Worm (Caenorhabditis elegans) whole organism, L3 larva: Measurements from ENCODE around the gene M163.5.

Experiments used
- R02D3.7 ChIP-seq: fragments of 150-350 bp; optimal IDR thresholded peaks from 2 replicates; lab custom pipeline; 2014; ENCODE audit warnings: missing biosample characterization, missing genetic modification characterization
- ZK546.5 ChIP-seq: sonication (generic microtip); optimal IDR thresholded peaks from 2 replicates; lab custom pipeline; 2017; ENCODE audit warnings: missing biosample characterization, missing genetic modification characterization
- aly-2 ChIP-seq: fragments of 150-350 bp; optimal IDR thresholded peaks from 2 replicates; lab custom pipeline; 2014; ENCODE audit warnings: missing biosample characterization, missing genetic modification characterization
- ceh-28 ChIP-seq: fragments of 150-350 bp; optimal IDR thresholded peaks from 2 replicates; lab custom pipeline; 2014; ENCODE audit warnings: missing biosample characterization, missing genetic modification reagents, missing genetic modification characterization
- ceh-82 ChIP-seq: fragments of 150-350 bp; optimal IDR thresholded peaks from 2 replicates; lab custom pipeline; 2014; ENCODE audit warnings: missing biosample characterization, missing genetic modification characterization
- ceh-9 ChIP-seq: sonication (generic microtip); optimal IDR thresholded peaks from 2 replicates; lab custom pipeline; 2018; ENCODE audit warnings: missing biosample characterization, missing genetic modification characterization
- daf-12 ChIP-seq: fragments of 150-350 bp; optimal IDR thresholded peaks from 2 replicates; lab custom pipeline; 2014; ENCODE audit warnings: missing biosample characterization, missing genetic modification reagents, missing genetic modification characterization
- egl-27 ChIP-seq: sonication (generic microtip); optimal IDR thresholded peaks from 4 replicates; lab custom pipeline; 2017; ENCODE audit warnings: missing biosample characterization, missing genetic modification reagents, missing genetic modification characterization
- elt-1 ChIP-seq: fragments of 150-350 bp; optimal IDR thresholded peaks from 2 replicates; lab custom pipeline; 2014; ENCODE audit warnings: missing biosample characterization, missing genetic modification characterization
- elt-2 ChIP-seq: sonication (generic microtip); optimal IDR thresholded peaks from 2 replicates; lab custom pipeline; 2016; ENCODE audit warnings: missing genetic modification reagents, mild to moderate bottlenecking, missing genetic modification characterization, missing compliant biosample characterization
- elt-3 ChIP-seq, 3 experiments: fragments of 150-350 bp in 1 of 3; sonication (generic microtip) in 2 of 3; optimal IDR thresholded peaks; 2 replicates in 2 of 3; 4 replicates in 1 of 3; lab custom pipeline; 2014 to 2017; ENCODE audit warnings: missing biosample characterization in 3 of 3, missing genetic modification characterization in 3 of 3
- fkh-10 ChIP-seq: sonication (generic microtip); optimal IDR thresholded peaks from 2 replicates; lab custom pipeline; 2017; ENCODE audit warnings: missing biosample characterization, missing genetic modification reagents, missing genetic modification characterization
- fkh-2 ChIP-seq: fragments of 150-350 bp; optimal IDR thresholded peaks from 2 replicates; lab custom pipeline; 2014; ENCODE audit warnings: missing biosample characterization, missing genetic modification reagents, missing genetic modification characterization
- hmg-11 ChIP-seq: sonication (generic microtip); optimal IDR thresholded peaks from 2 replicates; lab custom pipeline; 2016; ENCODE audit warnings: missing genetic modification characterization, missing compliant biosample characterization
- jun-1 ChIP-seq: fragments of 150-350 bp; optimal IDR thresholded peaks from 2 replicates; lab custom pipeline; 2014; ENCODE audit warnings: missing biosample characterization, missing genetic modification reagents, missing genetic modification characterization
- lin-15B ChIP-seq: fragments of 150-350 bp; optimal IDR thresholded peaks from 2 replicates; lab custom pipeline; 2014; ENCODE audit warnings: missing biosample characterization, missing genetic modification characterization
- lin-39 ChIP-seq: fragments of 150-350 bp; optimal IDR thresholded peaks from 2 replicates; lab custom pipeline; 2018; ENCODE audit warnings: missing biosample characterization, missing genetic modification reagents, missing genetic modification characterization
- lsy-12 ChIP-seq: sonication (generic microtip); optimal IDR thresholded peaks from 2 replicates; lab custom pipeline; 2016; ENCODE audit warnings: mild to moderate bottlenecking, missing genetic modification characterization, missing compliant biosample characterization
- mdl-1 ChIP-seq: fragments of 150-350 bp; optimal IDR thresholded peaks from 2 replicates; lab custom pipeline; 2014; ENCODE audit warnings: missing biosample characterization, missing genetic modification characterization
- mml-1 ChIP-seq: fragments of 150-350 bp; sonication (generic microtip); optimal IDR thresholded peaks from 3 replicates; lab custom pipeline; 2014; ENCODE audit warnings: missing biosample characterization, missing genetic modification characterization
- nfya-1 ChIP-seq: sonication (generic microtip); optimal IDR thresholded peaks from 2 replicates; lab custom pipeline; 2017; ENCODE audit warnings: missing genetic modification characterization, mild to moderate bottlenecking, missing compliant biosample characterization, antibody characterized with exemption, moderate library complexity; ENCODE audit not compliant: insufficient read depth
- nhr-11 ChIP-seq: fragments of 150-350 bp; optimal IDR thresholded peaks from 2 replicates; lab custom pipeline; 2014; ENCODE audit warnings: missing biosample characterization, missing genetic modification characterization
- nhr-12 ChIP-seq: fragments of 150-350 bp; optimal IDR thresholded peaks from 2 replicates; lab custom pipeline; 2014; ENCODE audit warnings: missing biosample characterization, missing genetic modification characterization
- nhr-23 ChIP-seq: fragments of 150-350 bp; optimal IDR thresholded peaks from 2 replicates; lab custom pipeline; 2014; ENCODE audit warnings: missing biosample characterization, missing genetic modification reagents, missing genetic modification characterization
- nhr-25 ChIP-seq: sonication (generic microtip); optimal IDR thresholded peaks from 2 replicates; lab custom pipeline; 2017; ENCODE audit warnings: missing biosample characterization, missing genetic modification characterization
- nhr-28 ChIP-seq: fragments of 150-350 bp; optimal IDR thresholded peaks from 2 replicates; lab custom pipeline; 2014; ENCODE audit warnings: missing biosample characterization, missing genetic modification characterization
- nhr-43 ChIP-seq: sonication (generic microtip); optimal IDR thresholded peaks from 2 replicates; lab custom pipeline; 2016; ENCODE audit warnings: mild to moderate bottlenecking, missing genetic modification characterization, missing compliant biosample characterization; ENCODE audit not compliant: poor library complexity, severe bottlenecking
- nhr-67 ChIP-seq: fragments of 150-350 bp; optimal IDR thresholded peaks from 2 replicates; lab custom pipeline; 2014; ENCODE audit warnings: missing biosample characterization, missing genetic modification characterization
- nhr-77 ChIP-seq: fragments of 150-350 bp; optimal IDR thresholded peaks from 2 replicates; lab custom pipeline; 2014; ENCODE audit warnings: missing biosample characterization, missing genetic modification characterization
- pha-4 ChIP-seq: fragments of 150-350 bp; optimal IDR thresholded peaks from 2 replicates; lab custom pipeline; 2014; ENCODE audit warnings: missing biosample characterization, missing genetic modification reagents, missing genetic modification characterization
- pqm-1 ChIP-seq: fragments of 150-350 bp; optimal IDR thresholded peaks from 2 replicates; lab custom pipeline; 2017; ENCODE audit warnings: missing biosample characterization, missing genetic modification characterization, inconsistent platforms
- skn-1 ChIP-seq: fragments of 150-350 bp; optimal IDR thresholded peaks from 2 replicates; lab custom pipeline; 2014; ENCODE audit warnings: missing biosample characterization, missing genetic modification characterization
- snpc-4 ChIP-seq: fragments of 150-350 bp; optimal IDR thresholded peaks from 2 replicates; lab custom pipeline; 2014; ENCODE audit warnings: missing biosample characterization, missing genetic modification characterization
- tbx-2 ChIP-seq: sonication (generic microtip); optimal IDR thresholded peaks from 2 replicates; lab custom pipeline; 2016; ENCODE audit warnings: mild to moderate bottlenecking, missing genetic modification characterization, missing compliant biosample characterization
- unc-39 ChIP-seq: sonication (generic microtip); optimal IDR thresholded peaks from 4 replicates; lab custom pipeline; 2017; ENCODE audit warnings: missing biosample characterization, missing genetic modification characterization
- zag-1 ChIP-seq: fragments of 150-350 bp; optimal IDR thresholded peaks from 2 replicates; lab custom pipeline; 2014; ENCODE audit warnings: missing biosample characterization, missing genetic modification characterization
- ztf-11 ChIP-seq: fragments of 150-350 bp; optimal IDR thresholded peaks from 2 replicates; lab custom pipeline; 2014; ENCODE audit warnings: missing biosample characterization, missing genetic modification characterization
- ztf-4 ChIP-seq: fragments of 150-350 bp; optimal IDR thresholded peaks from 2 replicates; lab custom pipeline; 2014; ENCODE audit warnings: missing biosample characterization, missing genetic modification characterization

M163.5 gene

ce11 chrX:14478743-14479428 is 5.0 kb downstream of the M163.5 start, which contains the start of gene M163.11:
M163.11 (plus strand) TSS chrX:14479378.
- no peak for TF ChIP-seq mdl-1 (tag; lab: Kevin White, UChicago)
- no peak for TF ChIP-seq lin-39 (tag; lab: Kevin White, UChicago)
- peak; percentile 8 for TF ChIP-seq nhr-25 (tag; lab: Kevin White, UChicago)
- TF ChIP-seq elt-2 (tag; lab: Kevin White, UChicago) = peak; percentile 36
- peak; percentile 71 for TF ChIP-seq nhr-43 (tag; lab: Kevin White, UChicago)
- no peak for TF ChIP-seq aly-2 (tag; lab: Kevin White, UChicago)
- peak; percentile 3 for TF ChIP-seq lsy-12 (tag; lab: Kevin White, UChicago)

- TF ChIP-seq ceh-9 (tag; lab: Kevin White, UChicago) (no peak), ceh-82 (tag; lab: Kevin White, UChicago) (peak; percentile 13), skn-1 (tag; lab: Kevin White, UChicago) (peak; percentile 55), jun-1 (peak; percentile 53), elt-3 (tag; optimal IDR thresholded peaks at IDR 0.05; lab: Kevin White, UChicago) (no peak), lin-15B (tag; lab: Kevin White, UChicago) (peak; percentile 51), zag-1 (no peak), nhr-23 (tag; lab: Kevin White, UChicago) (peak; percentile 86), elt-2 (tag; lab: Kevin White, UChicago) (peak; percentile 61), nhr-25 (tag; lab: Kevin White, UChicago) (peak; percentile 83), daf-12 (tag; lab: Kevin White, UChicago) (no peak), nhr-11 (peak; percentile 40), nhr-43 (tag; lab: Kevin White, UChicago) (peak; percentile 75), nhr-77 (no peak), ceh-28 (tag; lab: Kevin White, UChicago) (peak; percentile 70), fkh-10 (GFP tag; lab: Kevin White, UChicago) (no peak), hmg-11 (tag; lab: Kevin White, UChicago) (peak; percentile 74), tbx-2 (peak; percentile 57), R02D3.7 (tag; lab: Kevin White, UChicago) (peak; percentile 51), elt-1 (peak; percentile 17), nhr-12 (tag; lab: Kevin White, UChicago) (no peak), nfya-1 (peak; percentile 80), lin-39 (tag; lab: Kevin White, UChicago) (peak; percentile 90), snpc-4 (tag; lab: Kevin White, UChicago) (peak; percentile 93), pha-4 (tag; lab: Kevin White, UChicago) (peak; percentile 85), mml-1 (tag; lab: Kevin White, UChicago) (no peak), ZK546.5 (tag; lab: Kevin White, UChicago) (no peak)
- TF ChIP-seq, all 47 proteins: peak for 18
Measured at ce11 chrX:14480248-14480647, 6.4 kb downstream of the M163.5 start, which contains the start of gene gfi-3. gfi-3 (plus strand) TSS chrX:14480572.

- TF ChIP-seq snpc-4 (tag; lab: Kevin White, UChicago) (peak; percentile 11), nfya-1 (no peak)
Measured at ce11 chrX:14481637-14482036, 7.8 kb downstream of the M163.5 start.

- TF ChIP-seq ztf-11 (tag; lab: Kevin White, UChicago) = no peak
- TF ChIP-seq fkh-2 = no peak
Measured at ce11 chrX:14484827-14485226, 11.0 kb downstream of the M163.5 start, which contains the start of gene M163.8. M163.8 (plus strand) TSS chrX:14485127.

ce11 chrX:14486503-14486902 is 12.7 kb downstream of the M163.5 start:
- no peak for TF ChIP-seq nhr-23 (tag; lab: Kevin White, UChicago)
- TF ChIP-seq pqm-1 = no peak
- TF ChIP-seq lin-39 (tag; lab: Kevin White, UChicago) = no peak
- TF ChIP-seq nhr-12 (tag; lab: Kevin White, UChicago) = no peak
- TF ChIP-seq ztf-4 (tag; lab: Kevin White, UChicago) = no peak
- TF ChIP-seq nhr-11 = no peak
- no peak for TF ChIP-seq unc-39
- no peak for TF ChIP-seq nhr-67
- no peak for TF ChIP-seq ztf-11 (tag; lab: Kevin White, UChicago)
- no peak for TF ChIP-seq mdl-1 (tag; lab: Kevin White, UChicago)
- TF ChIP-seq snpc-4 (tag; lab: Kevin White, UChicago) = no peak
- no peak for TF ChIP-seq ceh-82 (tag; lab: Kevin White, UChicago)
- TF ChIP-seq nhr-28 (tag; lab: Kevin White, UChicago) = no peak
- no peak for TF ChIP-seq hmg-11 (tag; lab: Kevin White, UChicago)
- TF ChIP-seq aly-2 (tag; lab: Kevin White, UChicago) = no peak
- no peak for TF ChIP-seq jun-1
- TF ChIP-seq fkh-10 (GFP tag; lab: Kevin White, UChicago) = no peak
- TF ChIP-seq egl-27 (tag; lab: Kevin White, UChicago) = no peak
- TF ChIP-seq ceh-9 (tag; lab: Kevin White, UChicago) = no peak
